Fruit fly (Drosophila melanogaster) whole organism, embryonic: ENCODE results near the gene NdufV3.

ENCODE experiments used
- Blimp-1 ChIP-seq: fragments of 200-800 bp; sonication (Bioruptor generic); optimal IDR thresholded peaks from 3 replicates; lab custom pipeline; 2018; ENCODE audit warnings: missing biosample characterization, missing genetic modification characterization, mild to moderate bottlenecking, moderate library complexity, missing genetic modification reagents
- CG10209 ChIP-seq: fragments of 200-800 bp; sonication (Bioruptor generic); optimal IDR thresholded peaks from 3 replicates; lab custom pipeline; 2017; ENCODE audit warnings: missing biosample characterization, mild to moderate bottlenecking, missing genetic modification characterization, missing genetic modification reagents
- CG15514 ChIP-seq: fragments of 200-800 bp; sonication (Bioruptor generic); optimal IDR thresholded peaks from 3 replicates; lab custom pipeline; 2017; ENCODE audit warnings: missing biosample characterization, missing genetic modification characterization, mild to moderate bottlenecking, moderate library complexity, missing genetic modification reagents
- CG15601 ChIP-seq: fragments of 200-800 bp; sonication (Bioruptor generic); optimal IDR thresholded peaks from 3 replicates; lab custom pipeline; 2019; ENCODE audit warnings: missing biosample characterization, mild to moderate bottlenecking, missing genetic modification characterization, moderate library complexity
- CG1647 ChIP-seq: fragments of 200-800 bp; sonication (Bioruptor generic); optimal IDR thresholded peaks from 3 replicates; lab custom pipeline; 2016; ENCODE audit warnings: missing biosample characterization, missing genetic modification characterization
- CG17186 ChIP-seq: fragments of 200-800 bp; sonication (Bioruptor generic); optimal IDR thresholded peaks from 3 replicates; lab custom pipeline; 2017; ENCODE audit warnings: missing biosample characterization, missing genetic modification reagents, missing genetic modification characterization
- CG17802 ChIP-seq: fragments of 200-800 bp; sonication (Bioruptor generic); optimal IDR thresholded peaks from 2 replicates; lab custom pipeline; 2018; ENCODE audit warnings: missing biosample characterization, mild to moderate bottlenecking, missing genetic modification characterization, moderate library complexity
- CG1832 ChIP-seq: fragments of 200-800 bp; sonication (Bioruptor generic); optimal IDR thresholded peaks from 2 replicates; lab custom pipeline; 2017; ENCODE audit warnings: missing biosample characterization, mild to moderate bottlenecking, missing genetic modification characterization, inconsistent platforms
- CG18476 ChIP-seq: fragments of 200-800 bp; sonication (Bioruptor generic); optimal IDR thresholded peaks from 2 replicates; lab custom pipeline; 2016; ENCODE audit warnings: missing biosample characterization, mild to moderate bottlenecking, missing genetic modification characterization
- CG32532 ChIP-seq: fragments of 200-800 bp; sonication (Bioruptor generic); IDR thresholded peaks from 2 replicates; pipeline ENCODE4 v1.3.6; 2022; ENCODE audit warnings: missing biosample characterization, missing genetic modification characterization
- CG3726 ChIP-seq: fragments of 200-800 bp; sonication (Bioruptor generic); IDR thresholded peaks from 3 replicates; pipeline ENCODE4, ENCODE4 v1.3.6; 2022; ENCODE audit warnings: missing biosample characterization, missing genetic modification characterization
- CG3995 ChIP-seq: fragments of 200-800 bp; sonication (Bioruptor generic); optimal IDR thresholded peaks from 3 replicates; lab custom pipeline; 2016; ENCODE audit warnings: missing biosample characterization, missing genetic modification characterization
- CG43689 ChIP-seq: fragments of 200-800 bp; sonication (Bioruptor generic); IDR thresholded peaks from 2 replicates; pipeline ENCODE4 v1.3.6; 2022; ENCODE audit warnings: missing biosample characterization, missing genetic modification characterization
- CG4730 ChIP-seq: fragments of 200-800 bp; sonication (Bioruptor generic); IDR thresholded peaks from 2 replicates; pipeline ENCODE4 v1.3.6; 2022; ENCODE audit warnings: missing biosample characterization, missing genetic modification characterization
- CG6175 ChIP-seq: fragments of 200-800 bp; sonication (Bioruptor generic); IDR thresholded peaks from 3 replicates; pipeline ENCODE4 v1.3.6; 2022; ENCODE audit warnings: missing biosample characterization, missing genetic modification characterization
- CG8478 ChIP-seq: fragments of >200 bp; optimal IDR thresholded peaks from 2 replicates; lab custom pipeline; 2018
- Doc2 ChIP-seq: fragments of 200-800 bp; sonication (Bioruptor generic); IDR thresholded peaks from 2 replicates; pipeline ENCODE4 v1.3.6; 2022; ENCODE audit warnings: missing biosample characterization, missing genetic modification characterization
- Fer2 ChIP-seq: fragments of 200-800 bp; sonication (Bioruptor generic); optimal IDR thresholded peaks from 2 replicates; lab custom pipeline; 2018; ENCODE audit warnings: missing biosample characterization, mild to moderate bottlenecking, missing genetic modification characterization, moderate library complexity
- Hr3 ChIP-seq: fragments of 200-800 bp; sonication (Bioruptor generic); optimal IDR thresholded peaks from 3 replicates; lab custom pipeline; 2016; ENCODE audit warnings: missing biosample characterization, missing genetic modification characterization
- Hsf ChIP-seq: fragments of 200-800 bp; sonication (Bioruptor generic); optimal IDR thresholded peaks from 3 replicates; lab custom pipeline; 2016; ENCODE audit warnings: missing biosample characterization, missing genetic modification characterization
- Lhr ChIP-seq: fragments of 200-800 bp; sonication (Bioruptor generic); optimal IDR thresholded peaks from 3 replicates; lab custom pipeline; 2017; ENCODE audit warnings: mild to moderate bottlenecking, missing biosample characterization, missing genetic modification reagents, missing genetic modification characterization
- MTF-1 ChIP-seq: fragments of 200-800 bp; sonication (Bioruptor generic); optimal IDR thresholded peaks from 2 replicates; lab custom pipeline; 2018; ENCODE audit warnings: missing biosample characterization, mild to moderate bottlenecking, missing genetic modification characterization, borderline replicate concordance
- Med ChIP-seq: fragments of 200-800 bp; sonication (Bioruptor generic); peaks from one replicate; lab custom pipeline; 2016; ENCODE audit warnings: missing biosample characterization, missing genetic modification characterization, mild to moderate bottlenecking, inconsistent platforms, moderate library complexity
- Rfx ChIP-seq: fragments of 200-800 bp; sonication (Bioruptor generic); IDR thresholded peaks from 2 replicates; pipeline ENCODE4 v1.3.6; 2022; ENCODE audit warnings: missing biosample characterization, missing genetic modification characterization
- Rx ChIP-seq: fragments of 200-800 bp; sonication (Bioruptor generic); IDR thresholded peaks from 2 replicates; pipeline ENCODE4 v1.3.6; 2022; ENCODE audit warnings: missing biosample characterization, missing genetic modification characterization
- Scr ChIP-seq: fragments of 200-800 bp; sonication (Bioruptor generic); IDR thresholded peaks from 2 replicates; pipeline ENCODE4 v1.3.6; 2022; ENCODE audit warnings: missing biosample characterization, missing genetic modification characterization; ENCODE audit not compliant: partially characterized antibody
- Stat92E ChIP-seq, 3 experiments: fragments of >200 bp in 2 of 3; fragments of 200-800 bp in 1 of 3; sonication (Bioruptor generic) in 1 of 3; optimal IDR thresholded peaks; 2 replicates each; lab custom pipeline; 2017 to 2019; ENCODE audit warnings: missing biosample characterization in 3 of 3, missing genetic modification characterization in 3 of 3, mild to moderate bottlenecking in 1 of 3, moderate library complexity in 1 of 3
- Tbp ChIP-seq: fragments of >200 bp; optimal IDR thresholded peaks from 2 replicates; lab custom pipeline; 2018; ENCODE audit warnings: missing biosample characterization, missing genetic modification characterization
- abd-A ChIP-seq: fragments of 200-800 bp; sonication (Bioruptor generic); optimal IDR thresholded peaks from 3 replicates; lab custom pipeline; 2019; ENCODE audit warnings: missing biosample characterization, mild to moderate bottlenecking, missing genetic modification characterization, moderate library complexity
- ash1 ChIP-seq: fragments of 200-800 bp; sonication (Bioruptor generic); optimal IDR thresholded peaks from 2 replicates; lab custom pipeline; 2018; ENCODE audit warnings: missing biosample characterization, mild to moderate bottlenecking, missing genetic modification characterization
- btn ChIP-seq: fragments of 200-800 bp; sonication (Bioruptor generic); optimal IDR thresholded peaks from 2 replicates; lab custom pipeline; 2016; ENCODE audit warnings: missing biosample characterization, missing genetic modification characterization
- chinmo ChIP-seq: fragments of 200-800 bp; sonication (Bioruptor generic); IDR thresholded peaks from 4 replicates; pipeline ENCODE4 v1.3.6; 2022; ENCODE audit warnings: missing biosample characterization, missing genetic modification characterization; ENCODE audit not compliant: partially characterized antibody
- da ChIP-seq: fragments of 200-800 bp; sonication (Bioruptor generic); optimal IDR thresholded peaks from 2 replicates; lab custom pipeline; 2016; ENCODE audit warnings: missing biosample characterization, missing genetic modification characterization
- dm ChIP-seq: fragments of 200-800 bp; sonication (Bioruptor generic); optimal IDR thresholded peaks from 3 replicates; lab custom pipeline; 2016; ENCODE audit warnings: missing biosample characterization, missing genetic modification characterization
- eve ChIP-seq, 2 experiments: fragments of >200 bp; optimal IDR thresholded peaks; 2 replicates each; lab custom pipeline; 2017; ENCODE audit warnings: missing biosample characterization in 2 of 2, missing genetic modification characterization in 2 of 2
- exex ChIP-seq: fragments of 200-800 bp; sonication (Bioruptor generic); optimal IDR thresholded peaks from 4 replicates; lab custom pipeline; 2018; ENCODE audit warnings: missing biosample characterization, mild to moderate bottlenecking, missing genetic modification characterization, moderate library complexity
- gsb-n ChIP-seq: fragments of 200-800 bp; sonication (Bioruptor generic); optimal IDR thresholded peaks from 3 replicates; lab custom pipeline; 2018; ENCODE audit warnings: missing biosample characterization, mild to moderate bottlenecking, missing genetic modification characterization
- h ChIP-seq: fragments of >200 bp; optimal IDR thresholded peaks from 2 replicates; lab custom pipeline; 2017
- lbe ChIP-seq: fragments of 200-800 bp; sonication (Bioruptor generic); optimal IDR thresholded peaks from 2 replicates; lab custom pipeline; 2016; ENCODE audit warnings: missing biosample characterization, mild to moderate bottlenecking, missing genetic modification characterization
- mirr ChIP-seq: fragments of 200-800 bp; sonication (Bioruptor generic); optimal IDR thresholded peaks from 3 replicates; lab custom pipeline; 2018; ENCODE audit warnings: missing biosample characterization, mild to moderate bottlenecking, missing genetic modification characterization
- odd ChIP-seq: fragments of 200-800 bp; sonication (Bioruptor generic); optimal IDR thresholded peaks from 2 replicates; lab custom pipeline; 2017; ENCODE audit warnings: missing biosample characterization, mild to moderate bottlenecking, missing genetic modification characterization
- pum ChIP-seq: fragments of 200-800 bp; sonication (Bioruptor generic); optimal IDR thresholded peaks from 2 replicates; lab custom pipeline; 2016; ENCODE audit warnings: missing biosample characterization, missing genetic modification characterization
- row ChIP-seq: fragments of 200-800 bp; sonication (Bioruptor generic); IDR thresholded peaks from 3 replicates; pipeline ENCODE4 v1.3.6; 2022; ENCODE audit warnings: missing biosample characterization, missing genetic modification characterization
- sna ChIP-seq: fragments of 200-800 bp; sonication (Bioruptor generic); IDR thresholded peaks from 2 replicates; pipeline ENCODE4 v1.3.6; 2022; ENCODE audit warnings: missing biosample characterization, missing genetic modification characterization; ENCODE audit not compliant: partially characterized antibody
- ttk ChIP-seq: fragments of 200-800 bp; sonication (Bioruptor generic); IDR thresholded peaks from 2 replicates; pipeline ENCODE4 v2.1.2; 2022; ENCODE audit warnings: missing biosample characterization, missing genetic modification characterization
- unpg ChIP-seq: fragments of 200-800 bp; sonication (Bioruptor generic); optimal IDR thresholded peaks from 3 replicates; lab custom pipeline; 2018; ENCODE audit warnings: missing biosample characterization, mild to moderate bottlenecking, missing genetic modification characterization, moderate library complexity
- vvl ChIP-seq: fragments of 200-800 bp; sonication (Bioruptor generic); IDR thresholded peaks from 2 replicates; pipeline ENCODE4 v1.3.6; 2022; ENCODE audit warnings: missing biosample characterization, missing genetic modification characterization
- wek ChIP-seq: fragments of 200-800 bp; sonication (Bioruptor generic); optimal IDR thresholded peaks from 3 replicates; lab custom pipeline; 2018; ENCODE audit warnings: missing biosample characterization, mild to moderate bottlenecking, missing genetic modification characterization, moderate library complexity
- zen2 ChIP-seq: fragments of 200-800 bp; sonication (Bioruptor generic); IDR thresholded peaks from 3 replicates; pipeline ENCODE4 v1.3.6; 2022; ENCODE audit warnings: missing biosample characterization, missing genetic modification characterization; ENCODE audit not compliant: partially characterized antibody
- zf30C ChIP-seq: fragments of 200-800 bp; sonication (Bioruptor generic); optimal IDR thresholded peaks from 3 replicates; lab custom pipeline; 2018; ENCODE audit warnings: missing biosample characterization, mild to moderate bottlenecking, missing genetic modification characterization

Gene NdufV3

DNA sequence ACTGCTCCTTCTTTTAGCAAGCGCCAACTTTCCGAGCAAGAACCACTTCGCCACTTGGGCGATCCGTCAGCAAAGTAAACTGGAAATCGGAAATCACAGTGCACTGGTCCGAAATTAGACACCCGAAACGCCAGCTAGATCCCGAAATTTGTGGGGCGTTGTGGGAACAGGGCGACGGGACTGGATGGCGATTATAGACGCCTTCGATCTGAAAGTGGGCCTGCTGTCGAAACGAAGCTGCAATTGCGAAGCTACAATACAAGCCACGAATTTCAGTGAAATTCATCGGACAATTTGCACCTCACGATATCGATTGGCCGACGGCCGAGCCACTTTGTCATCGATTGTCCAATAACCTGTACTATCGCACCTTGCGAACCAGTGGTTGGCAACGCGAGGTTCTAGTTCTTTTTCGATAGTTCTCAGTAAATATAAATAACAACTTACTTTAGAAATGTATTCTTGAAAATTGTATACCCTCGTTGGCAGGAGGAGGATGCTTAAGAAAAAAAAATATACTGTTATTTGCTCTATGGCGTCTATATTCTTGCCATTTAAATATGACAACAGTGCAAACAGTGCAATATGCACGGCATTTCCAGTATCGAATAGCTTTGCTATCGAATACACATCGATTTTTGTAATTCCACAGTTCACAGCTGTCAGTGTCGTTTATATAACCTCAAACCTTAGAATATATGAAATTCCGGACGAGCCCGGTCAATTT lies 18.1 kb downstream of the NdufV3 start, which contains the start of the genes hop and Tim8 (continued):
- TF ChIP-seq Doc2 (GFP tag; lab: Robert Waterston, UW) (no peak), h (lab: Kevin White, UChicago) (no peak), MTF-1 (GFP tag; lab: Kevin White, UChicago) (no peak), unpg (GFP tag; lab: Kevin White, UChicago) (no peak), Hsf (GFP tag; lab: Kevin White, UChicago) (no peak), CG1647 (no peak), Rx (GFP tag; lab: Robert Waterston, UW) (no peak), dm (peak; percentile 46), Fer2 (tag; lab: Kevin White, UChicago) (no peak), CG8478 (no peak), Scr (GFP tag; lab: Robert Waterston, UW) (peak; percentile 91), row (GFP tag; lab: Robert Waterston, UW) (peak; percentile 53), CG32532 (no peak), zen2 (GFP tag; lab: Robert Waterston, UW) (peak; percentile 77), Tbp (GFP tag; lab: Kevin White, UChicago) (peak; percentile 69), CG15601 (no peak), CG10209 (GFP tag; lab: Kevin White, UChicago) (no peak), Hr3 (GFP tag; lab: Kevin White, UChicago) (no peak), pum (GFP tag; lab: Kevin White, UChicago) (no peak), gsb-n (tag; lab: Kevin White, UChicago) (no peak), vvl (no peak), sna (GFP tag; lab: Robert Waterston, UW) (peak; percentile 88), mirr (GFP tag; lab: Kevin White, UChicago) (no peak), da (GFP tag; lab: Kevin White, UChicago) (no peak), CG6175 (GFP tag; lab: Robert Waterston, UW) (no peak), abd-A (tag; lab: Kevin White, UChicago) (no peak), CG18476 (GFP tag; lab: Kevin White, UChicago) (no peak), odd (GFP tag; lab: Kevin White, UChicago) (no peak), zf30C (GFP tag; lab: Kevin White, UChicago) (no peak), CG1832 (no peak), Blimp-1 (GFP tag; lab: Kevin White, UChicago) (no peak), Med (GFP tag; lab: Kevin White, UChicago) (peak; percentile 67), CG17802 (tag; lab: Kevin White, UChicago) (no peak), ttk (no peak), CG3726 (GFP tag; lab: Robert Waterston, UW) (no peak), ash1 (no peak), Rfx (GFP tag; lab: Robert Waterston, UW) (no peak), lbe (GFP tag; lab: Kevin White, UChicago) (no peak), eve (GFP tag; optimal IDR thresholded peaks at IDR 0.05; lab: Kevin White, UChicago) (no peak), Stat92E (GFP tag; optimal IDR thresholded peaks at IDR 0.05; lab: Kevin White, UChicago) (no peak), wek (GFP tag; lab: Kevin White, UChicago) (no peak), chinmo (GFP tag; lab: Robert Waterston, UW) (peak; percentile 95), CG17186 (GFP tag; lab: Kevin White, UChicago) (peak; percentile 50), exex (tag; lab: Kevin White, UChicago) (no peak), btn (no peak), Lhr (GFP tag; lab: Kevin White, UChicago) (no peak), CG43689 (no peak), CG4730 (GFP tag; lab: Robert Waterston, UW) (no peak), CG3995 (GFP tag; lab: Kevin White, UChicago) (peak; percentile 73), CG15514 (GFP tag; lab: Kevin White, UChicago) (peak; percentile 99)
